Worm (Caenorhabditis elegans) whole organism, late embryonic: ENCODE measurements around the gene W09H1.1.

Experiments
- C38D4.7 ChIP-seq: fragments of 200-800 bp; sonication (Bioruptor generic); optimal IDR thresholded peaks from 2 replicates; lab custom pipeline; 2018; ENCODE audit warnings: mild to moderate bottlenecking, missing genetic modification characterization, moderate library complexity, missing compliant biosample characterization
- F13H6.1 ChIP-seq: sonication (generic microtip); optimal IDR thresholded peaks from 2 replicates; lab custom pipeline; 2016; ENCODE audit warnings: missing genetic modification characterization, missing compliant biosample characterization
- K02D7.2 ChIP-seq: sonication (generic microtip); optimal IDR thresholded peaks from 2 replicates; lab custom pipeline; 2017; ENCODE audit warnings: mild to moderate bottlenecking, missing genetic modification characterization, missing compliant biosample characterization
- K09A11.1 ChIP-seq: sonication (generic microtip); optimal IDR thresholded peaks from 2 replicates; lab custom pipeline; 2017; ENCODE audit warnings: antibody characterized with exemption, mild to moderate bottlenecking, missing genetic modification characterization, missing compliant biosample characterization; ENCODE audit not compliant: insufficient read depth
- ahr-1 ChIP-seq: sonication (generic microtip); optimal IDR thresholded peaks from 2 replicates; lab custom pipeline; 2016; ENCODE audit warnings: missing genetic modification characterization, missing compliant biosample characterization
- ama-1 ChIP-seq: fragments of 150-350 bp; optimal IDR thresholded peaks from 2 replicates; lab custom pipeline; 2014
- ceh-14 ChIP-seq: sonication (generic microtip); optimal IDR thresholded peaks from 2 replicates; lab custom pipeline; 2016; ENCODE audit warnings: missing genotype, missing genetic modification characterization, missing compliant biosample characterization
- ceh-18 ChIP-seq: sonication (generic microtip); optimal IDR thresholded peaks from 2 replicates; lab custom pipeline; 2016; ENCODE audit warnings: missing genetic modification characterization, missing compliant biosample characterization
- ceh-19 ChIP-seq: fragments of 200-800 bp; sonication (Bioruptor generic); optimal IDR thresholded peaks from 2 replicates; lab custom pipeline; 2018; ENCODE audit warnings: mild to moderate bottlenecking, missing genetic modification characterization, missing compliant biosample characterization
- ceh-31 ChIP-seq: sonication (generic microtip); optimal IDR thresholded peaks from 2 replicates; lab custom pipeline; 2016; ENCODE audit warnings: missing genetic modification characterization, missing compliant biosample characterization
- ceh-45 ChIP-seq: fragments of 200-800 bp; sonication (Bioruptor generic); IDR thresholded peaks from 2 replicates; pipeline ENCODE4 v1.3.6; 2022; ENCODE audit warnings: missing genetic modification reagents, missing genetic modification characterization, missing compliant biosample characterization
- che-1 ChIP-seq: sonication (generic microtip); optimal IDR thresholded peaks from 2 replicates; lab custom pipeline; 2016; ENCODE audit warnings: mild to moderate bottlenecking, missing genetic modification characterization, missing compliant biosample characterization
- elt-2 ChIP-seq: sonication (generic microtip); optimal IDR thresholded peaks from 2 replicates; lab custom pipeline; 2016; ENCODE audit warnings: missing genetic modification reagents, missing genetic modification characterization, missing compliant biosample characterization
- elt-4 ChIP-seq: sonication (generic microtip); optimal IDR thresholded peaks from 2 replicates; lab custom pipeline; 2016; ENCODE audit warnings: missing genetic modification characterization, missing compliant biosample characterization
- eyg-1 ChIP-seq: sonication (generic microtip); optimal IDR thresholded peaks from 2 replicates; lab custom pipeline; 2016; ENCODE audit warnings: missing genotype, missing genetic modification characterization, missing compliant biosample characterization
- gmeb-2 ChIP-seq: sonication (generic microtip); optimal IDR thresholded peaks from 2 replicates; lab custom pipeline; 2016; ENCODE audit warnings: missing genetic modification characterization, inconsistent platforms, missing compliant biosample characterization
- hlh-6 ChIP-seq: sonication (generic microtip); optimal IDR thresholded peaks from 2 replicates; lab custom pipeline; 2016; ENCODE audit warnings: missing genotype, missing genetic modification characterization, missing compliant biosample characterization
- lim-6 ChIP-seq: sonication (generic microtip); optimal IDR thresholded peaks from 2 replicates; lab custom pipeline; 2016; ENCODE audit warnings: missing genetic modification characterization, missing compliant biosample characterization
- madf-2 ChIP-seq: sonication (generic microtip); optimal IDR thresholded peaks from 2 replicates; lab custom pipeline; 2017; ENCODE audit warnings: missing genetic modification characterization, missing compliant biosample characterization
- mec-3 ChIP-seq: sonication (generic microtip); optimal IDR thresholded peaks from 2 replicates; lab custom pipeline; 2016; ENCODE audit warnings: borderline replicate concordance, missing genetic modification characterization, missing compliant biosample characterization
- nfya-1 ChIP-seq: sonication (generic microtip); optimal IDR thresholded peaks from 2 replicates; lab custom pipeline; 2017; ENCODE audit warnings: missing genetic modification characterization, mild to moderate bottlenecking, missing compliant biosample characterization, antibody characterized with exemption, moderate library complexity
- nhr-232 ChIP-seq: sonication (generic microtip); optimal IDR thresholded peaks from 2 replicates; lab custom pipeline; 2016; ENCODE audit warnings: missing genetic modification characterization, missing compliant biosample characterization
- npax-4 ChIP-seq: sonication (generic microtip); optimal IDR thresholded peaks from 2 replicates; lab custom pipeline; 2016; ENCODE audit warnings: missing genetic modification characterization, missing compliant biosample characterization
- odd-2 ChIP-seq: sonication (generic microtip); optimal IDR thresholded peaks from 2 replicates; lab custom pipeline; 2017; ENCODE audit warnings: antibody characterized with exemption, mild to moderate bottlenecking, missing genetic modification characterization, missing compliant biosample characterization
- pat-9 ChIP-seq: fragments of 200-800 bp; sonication (Bioruptor generic); optimal IDR thresholded peaks from 2 replicates; lab custom pipeline; 2018; ENCODE audit warnings: mild to moderate bottlenecking, missing genetic modification characterization, moderate library complexity, missing compliant biosample characterization
- pax-1 ChIP-seq: fragments of 150-350 bp; optimal IDR thresholded peaks from 2 replicates; lab custom pipeline; 2014; ENCODE audit warnings: missing biosample characterization, missing genetic modification characterization
- pha-4 ChIP-seq: fragments of 150-350 bp; optimal IDR thresholded peaks from 2 replicates; lab custom pipeline; 2018; ENCODE audit warnings: missing biosample characterization, missing genetic modification reagents, missing genetic modification characterization
- pqm-1 ChIP-seq: sonication (generic microtip); optimal IDR thresholded peaks from 2 replicates; lab custom pipeline; 2016; ENCODE audit warnings: missing genetic modification characterization, missing compliant biosample characterization
- ref-2 ChIP-seq: sonication (generic microtip); optimal IDR thresholded peaks from 2 replicates; lab custom pipeline; 2016; ENCODE audit warnings: missing genetic modification characterization, missing compliant biosample characterization
- rnt-1 ChIP-seq: sonication (generic microtip); optimal IDR thresholded peaks from 2 replicates; lab custom pipeline; 2016; ENCODE audit warnings: missing genetic modification characterization, missing compliant biosample characterization
- sdc-2 ChIP-seq: sonication (generic microtip); optimal IDR thresholded peaks from 2 replicates; lab custom pipeline; 2016; ENCODE audit warnings: missing genotype, missing genetic modification characterization, missing compliant biosample characterization
- sox-2 ChIP-seq: fragments of 200-800 bp; sonication (Bioruptor generic); IDR thresholded peaks from 2 replicates; pipeline ENCODE4 v1.3.6; 2022; ENCODE audit warnings: missing genetic modification reagents, missing genetic modification characterization, missing compliant biosample characterization
- syd-9 ChIP-seq: sonication (generic microtip); optimal IDR thresholded peaks from 2 replicates; lab custom pipeline; 2016; ENCODE audit warnings: mild to moderate bottlenecking, missing genetic modification characterization, moderate library complexity, missing compliant biosample characterization
- tbx-7 ChIP-seq: sonication (generic microtip); optimal IDR thresholded peaks from 2 replicates; lab custom pipeline; 2016; ENCODE audit warnings: missing genotype, missing genetic modification characterization, missing compliant biosample characterization
- ttx-3 ChIP-seq: sonication (generic microtip); optimal IDR thresholded peaks from 2 replicates; lab custom pipeline; 2016; ENCODE audit warnings: missing genetic modification reagents, missing genetic modification characterization, missing compliant biosample characterization
- unc-42 ChIP-seq: sonication (generic microtip); optimal IDR thresholded peaks from 2 replicates; lab custom pipeline; 2016; ENCODE audit warnings: missing genotype, missing genetic modification characterization, missing compliant biosample characterization
- unc-55 ChIP-seq: sonication (generic microtip); optimal IDR thresholded peaks from 2 replicates; lab custom pipeline; 2017; ENCODE audit warnings: missing biosample characterization, missing genetic modification reagents, missing genetic modification characterization
- unc-86 ChIP-seq: sonication (generic microtip); optimal IDR thresholded peaks from 2 replicates; lab custom pipeline; 2016; ENCODE audit warnings: missing genetic modification characterization, missing compliant biosample characterization
- zip-5 ChIP-seq: sonication (generic microtip); optimal IDR thresholded peaks from 2 replicates; lab custom pipeline; 2016; ENCODE audit warnings: missing genetic modification characterization, missing compliant biosample characterization

Gene W09H1.1

ce11 chrII:13156971-13157370 lies 24.4 kb downstream of the W09H1.1 start, which contains the start of the genes hpr-17 and F32A11.1:
TSS of gene hpr-17 (minus strand) at chrII:13157047.
TSS of gene F32A11.1 (plus strand) at chrII:13157329.
- TF ChIP-seq ref-2 (tag; lab: Kevin White, UChicago) = peak; percentile 40
- peak; percentile 40 for TF ChIP-seq unc-42 (tag; lab: Kevin White, UChicago)
- peak; percentile 19 for TF ChIP-seq unc-55
- TF ChIP-seq pat-9 (tag; lab: Kevin White, UChicago) = no peak
- TF ChIP-seq ceh-31 (tag; lab: Kevin White, UChicago) = peak; percentile 13
- no peak for TF ChIP-seq ahr-1
- peak; percentile 26 for TF ChIP-seq ceh-18 (tag; lab: Kevin White, UChicago)
- peak; percentile 66 for TF ChIP-seq nfya-1 (tag; lab: Kevin White, UChicago)
- TF ChIP-seq elt-2 (tag; lab: Kevin White, UChicago) = peak; percentile 18
- TF ChIP-seq ceh-19 = no peak

ce11 chrII:13156071-13156470 lies 25.3 kb downstream of the W09H1.1 start:
- TF ChIP-seq unc-86 (tag; lab: Kevin White, UChicago) (no peak), eyg-1 (tag; lab: Kevin White, UChicago) (no peak), mec-3 (tag; lab: Kevin White, UChicago) (no peak), rnt-1 (no peak), nfya-1 (tag; lab: Kevin White, UChicago) (no peak), ahr-1 (no peak), K02D7.2 (tag; lab: Kevin White, UChicago) (no peak)

- no peak for TF ChIP-seq zip-5 (tag; lab: Kevin White, UChicago)
- no peak for TF ChIP-seq rnt-1
- TF ChIP-seq F13H6.1 (tag; lab: Kevin White, UChicago) = no peak
- TF ChIP-seq pat-9 (tag; lab: Kevin White, UChicago) = no peak
- no peak for TF ChIP-seq ceh-18 (tag; lab: Kevin White, UChicago)
- no peak for TF ChIP-seq K09A11.1 (tag; lab: Kevin White, UChicago)
- no peak for TF ChIP-seq madf-2 (tag; lab: Kevin White, UChicago)
- no peak for TF ChIP-seq pha-4
- TF ChIP-seq unc-86 (tag; lab: Kevin White, UChicago) = no peak
- TF ChIP-seq sox-2 (GFP tag; lab: Robert Waterston, UW) = no peak
- TF ChIP-seq lim-6 (tag; lab: Kevin White, UChicago) = no peak
- no peak for TF ChIP-seq ceh-19
- TF ChIP-seq C38D4.7 = no peak
These were observed 28.1 kb downstream of the W09H1.1 start, which contains the start of gene spe-18 for ce11 chrII:13153299-13153698. TSS of gene spe-18 (minus strand) at chrII:13153399.

- TF ChIP-seq pax-1 (tag; lab: Kevin White, UChicago) (no peak), elt-4 (tag; lab: Kevin White, UChicago) (peak; percentile 64), tbx-7 (tag; lab: Kevin White, UChicago) (no peak)
These were observed 29.0 kb downstream of the W09H1.1 start for ce11 chrII:13152409-13152808.

- TF ChIP-seq pat-9 (tag; lab: Kevin White, UChicago) (no peak), che-1 (tag; lab: Kevin White, UChicago) (no peak), syd-9 (tag; lab: Kevin White, UChicago) (no peak), gmeb-2 (tag; lab: Kevin White, UChicago) (no peak), pqm-1 (tag; lab: Kevin White, UChicago) (no peak), K09A11.1 (tag; lab: Kevin White, UChicago) (no peak), npax-4 (tag; lab: Kevin White, UChicago) (no peak), ama-1 (lab: Kevin White, UChicago) (no peak), ttx-3 (tag; lab: Kevin White, UChicago) (no peak), sdc-2 (tag; lab: Kevin White, UChicago) (no peak), odd-2 (tag; lab: Kevin White, UChicago) (no peak), nfya-1 (tag; lab: Kevin White, UChicago) (no peak), hlh-6 (tag; lab: Kevin White, UChicago) (no peak), ceh-19 (no peak), ceh-45 (GFP tag; lab: Robert Waterston, UW) (no peak), nhr-232 (tag; lab: Kevin White, UChicago) (no peak), ceh-14 (tag; lab: Kevin White, UChicago) (no peak)
These were observed 31.4 kb downstream of the W09H1.1 start for ce11 chrII:13149965-13150364.
